Fruit fly (Drosophila melanogaster) whole organism, prepupa: Measurements from ENCODE around the gene comm3.

Experiments
- Blimp-1 ChIP-seq: fragments of 200-800 bp; sonication (Bioruptor generic); optimal IDR thresholded peaks from 3 replicates; lab custom pipeline; 2017; ENCODE audit warnings: missing biosample characterization, missing genetic modification characterization, mild to moderate bottlenecking, moderate library complexity, missing genetic modification reagents
- CG10631 ChIP-seq: fragments of 200-800 bp; sonication (Bioruptor generic); optimal IDR thresholded peaks from 2 replicates; lab custom pipeline; 2016; ENCODE audit warnings: missing biosample characterization, missing genetic modification characterization
- CG10669 ChIP-seq: fragments of 200-800 bp; sonication (Bioruptor generic); optimal IDR thresholded peaks from 3 replicates; lab custom pipeline; 2018; ENCODE audit warnings: missing biosample characterization, mild to moderate bottlenecking, missing genetic modification characterization, moderate library complexity
- CG11762 ChIP-seq: fragments of 200-800 bp; sonication (Bioruptor generic); optimal IDR thresholded peaks from 3 replicates; lab custom pipeline; 2016; ENCODE audit warnings: missing biosample characterization, missing genetic modification characterization; ENCODE audit not compliant: insufficient read depth
- CG15336 ChIP-seq: fragments of 200-800 bp; sonication (Bioruptor generic); IDR thresholded peaks from 2 replicates; pipeline ENCODE4 v1.3.6; 2022; ENCODE audit warnings: missing biosample characterization, missing genetic modification characterization
- CG1621 ChIP-seq: fragments of 200-800 bp; sonication (Bioruptor generic); optimal IDR thresholded peaks from 3 replicates; lab custom pipeline; 2018; ENCODE audit warnings: missing biosample characterization, mild to moderate bottlenecking, missing genetic modification characterization
- CG16779 ChIP-seq: fragments of 200-800 bp; sonication (Bioruptor generic); optimal IDR thresholded peaks from 3 replicates; lab custom pipeline; 2017; ENCODE audit warnings: missing biosample characterization, mild to moderate bottlenecking, missing genetic modification characterization
- CG3032 ChIP-seq: fragments of 200-800 bp; optimal IDR thresholded peaks from 2 replicates; lab custom pipeline; 2019; ENCODE audit warnings: missing biosample characterization, mild to moderate bottlenecking, missing genetic modification characterization, moderate library complexity
- CG31627 ChIP-seq: fragments of 200-800 bp; sonication (Bioruptor generic); optimal IDR thresholded peaks from 3 replicates; lab custom pipeline; 2016; ENCODE audit warnings: missing biosample characterization, missing genetic modification characterization
- CG32006 ChIP-seq: fragments of 200-800 bp; sonication (Bioruptor generic); optimal IDR thresholded peaks from 3 replicates; lab custom pipeline; 2017; ENCODE audit warnings: missing biosample characterization, mild to moderate bottlenecking, missing genetic modification characterization
- CG34406 ChIP-seq: fragments of 200-800 bp; sonication (Bioruptor generic); optimal IDR thresholded peaks from 3 replicates; lab custom pipeline; 2016; ENCODE audit warnings: missing biosample characterization, missing genetic modification characterization
- CG3919 ChIP-seq: fragments of 200-800 bp; sonication (Bioruptor generic); optimal IDR thresholded peaks from 3 replicates; lab custom pipeline; 2016; ENCODE audit warnings: missing biosample characterization, missing genetic modification characterization
- CG6163 ChIP-seq: fragments of 200-800 bp; sonication (Bioruptor generic); IDR thresholded peaks from 3 replicates; pipeline ENCODE4 v1.3.6; 2022; ENCODE audit warnings: missing biosample characterization, missing genetic modification characterization
- CG6276 ChIP-seq: fragments of 200-800 bp; sonication (Bioruptor generic); optimal IDR thresholded peaks from 2 replicates; lab custom pipeline; 2017; ENCODE audit warnings: missing biosample characterization, mild to moderate bottlenecking, missing genetic modification characterization
- CG6792 ChIP-seq: fragments of 200-800 bp; sonication (Bioruptor generic); optimal IDR thresholded peaks from 3 replicates; lab custom pipeline; 2016; ENCODE audit warnings: missing biosample characterization, missing genetic modification characterization
- CG7368 ChIP-seq: fragments of 200-800 bp; sonication (Bioruptor generic); optimal IDR thresholded peaks from 3 replicates; lab custom pipeline; 2016; ENCODE audit warnings: missing biosample characterization, missing genetic modification characterization
- CG8119 ChIP-seq: fragments of 200-800 bp; sonication (Bioruptor generic); IDR thresholded peaks from 3 replicates; pipeline ENCODE4 v1.3.6; 2022; ENCODE audit warnings: missing biosample characterization, missing genetic modification characterization
- CG8632 ChIP-seq: fragments of 200-800 bp; sonication (Bioruptor generic); optimal IDR thresholded peaks from 3 replicates; lab custom pipeline; 2016; ENCODE audit warnings: missing biosample characterization, missing genetic modification characterization
- CG9139 ChIP-seq: fragments of 200-800 bp; sonication (Bioruptor generic); optimal IDR thresholded peaks from 3 replicates; lab custom pipeline; 2017; ENCODE audit warnings: missing biosample characterization, mild to moderate bottlenecking, missing genetic modification characterization
- Eip75B ChIP-seq: fragments of 200-800 bp; sonication (Bioruptor generic); optimal IDR thresholded peaks from 3 replicates; lab custom pipeline; 2016; ENCODE audit warnings: missing biosample characterization, missing genetic modification characterization
- Eip78C ChIP-seq: fragments of 200-800 bp; sonication (Bioruptor generic); peaks from one replicate; lab custom pipeline; 2016; ENCODE audit warnings: missing biosample characterization, missing genetic modification characterization
- Eip93F ChIP-seq: fragments of 200-800 bp; sonication (Bioruptor generic); optimal IDR thresholded peaks from 2 replicates; lab custom pipeline; 2016; ENCODE audit warnings: missing biosample characterization, mild to moderate bottlenecking, missing genetic modification characterization
- Ets21C ChIP-seq: fragments of 200-800 bp; sonication (Bioruptor generic); optimal IDR thresholded peaks from 3 replicates; lab custom pipeline; 2016; ENCODE audit warnings: missing biosample characterization, missing genetic modification characterization
- Ets96B ChIP-seq: fragments of 200-800 bp; optimal IDR thresholded peaks from 2 replicates; lab custom pipeline; 2019; ENCODE audit warnings: missing biosample characterization, mild to moderate bottlenecking, missing genetic modification characterization, moderate library complexity
- Hr38 ChIP-seq: sonication (Bioruptor generic); optimal IDR thresholded peaks from 2 replicates; lab custom pipeline; 2016; ENCODE audit warnings: missing biosample characterization, missing genetic modification characterization
- Hr4 ChIP-seq: fragments of 200-800 bp; sonication (Bioruptor generic); optimal IDR thresholded peaks from 3 replicates; lab custom pipeline; 2016; ENCODE audit warnings: missing biosample characterization, missing genetic modification characterization
- Met ChIP-seq: fragments of 200-800 bp; sonication (Bioruptor generic); optimal IDR thresholded peaks from 3 replicates; lab custom pipeline; 2016; ENCODE audit warnings: missing biosample characterization, missing genetic modification characterization
- OdsH ChIP-seq: fragments of 200-800 bp; sonication (Bioruptor generic); optimal IDR thresholded peaks from 3 replicates; lab custom pipeline; 2016; ENCODE audit warnings: missing biosample characterization, missing genetic modification characterization
- Smox ChIP-seq: fragments of 200-800 bp; sonication (Bioruptor generic); optimal IDR thresholded peaks from 3 replicates; lab custom pipeline; 2016; ENCODE audit warnings: missing biosample characterization, missing genetic modification characterization
- Sox102F ChIP-seq: fragments of 200-800 bp; sonication (Bioruptor generic); optimal IDR thresholded peaks from 2 replicates; lab custom pipeline; 2016; ENCODE audit warnings: missing biosample characterization, mild to moderate bottlenecking, missing genetic modification characterization
- achi ChIP-seq: fragments of 200-800 bp; sonication (Bioruptor generic); optimal IDR thresholded peaks from 3 replicates; lab custom pipeline; 2016; ENCODE audit warnings: missing biosample characterization, missing genetic modification characterization
- acj6 ChIP-seq: fragments of 200-800 bp; sonication (Bioruptor generic); optimal IDR thresholded peaks from 3 replicates; lab custom pipeline; 2016; ENCODE audit warnings: missing biosample characterization, missing genetic modification characterization
- cyc ChIP-seq: fragments of 200-800 bp; sonication (Bioruptor generic); optimal IDR thresholded peaks from 3 replicates; lab custom pipeline; 2016; ENCODE audit warnings: missing biosample characterization, missing genetic modification characterization
- dsx ChIP-seq: fragments of 200-800 bp; optimal IDR thresholded peaks from 3 replicates; lab custom pipeline; 2019; ENCODE audit warnings: missing biosample characterization, mild to moderate bottlenecking, missing genetic modification characterization, moderate library complexity; ENCODE audit not compliant: poor library complexity, severe bottlenecking
- eg ChIP-seq: fragments of 200-800 bp; sonication (Bioruptor generic); IDR thresholded peaks from 3 replicates; pipeline ENCODE4 v1.3.6; 2022; ENCODE audit warnings: missing biosample characterization, missing genetic modification characterization
- esn ChIP-seq: fragments of 200-800 bp; sonication (Bioruptor generic); optimal IDR thresholded peaks from 2 replicates; lab custom pipeline; 2016; ENCODE audit warnings: missing biosample characterization, mild to moderate bottlenecking, missing genetic modification characterization, moderate library complexity
- fkh ChIP-seq: fragments of 200-800 bp; sonication (Bioruptor generic); optimal IDR thresholded peaks from 3 replicates; lab custom pipeline; 2017; ENCODE audit warnings: missing biosample characterization, mild to moderate bottlenecking, missing genetic modification characterization, moderate library complexity
- lz ChIP-seq: fragments of 200-800 bp; sonication (Bioruptor generic); optimal IDR thresholded peaks from 3 replicates; lab custom pipeline; 2016; ENCODE audit warnings: missing biosample characterization, missing genetic modification characterization
- net ChIP-seq: fragments of 200-800 bp; sonication (Bioruptor generic); optimal IDR thresholded peaks from 3 replicates; lab custom pipeline; 2016; ENCODE audit warnings: missing biosample characterization, missing genetic modification characterization
- salr ChIP-seq, 2 experiments: fragments of 200-800 bp; sonication (Bioruptor generic); optimal IDR thresholded peaks; 3 replicates each; lab custom pipeline; 2016 to 2018; ENCODE audit warnings: missing biosample characterization in 2 of 2, missing genetic modification characterization in 2 of 2, mild to moderate bottlenecking in 1 of 2
- spab ChIP-seq: fragments of 200-800 bp; sonication (Bioruptor generic); optimal IDR thresholded peaks from 2 replicates; lab custom pipeline; 2017; ENCODE audit warnings: missing biosample characterization, mild to moderate bottlenecking, missing genetic modification characterization, missing genetic modification reagents
- svp ChIP-seq: fragments of 200-800 bp; sonication (Bioruptor generic); peaks from one replicate; lab custom pipeline; 2016; ENCODE audit warnings: missing biosample characterization, missing genetic modification characterization
- topi ChIP-seq: fragments of 200-800 bp; sonication (Bioruptor generic); optimal IDR thresholded peaks from 3 replicates; lab custom pipeline; 2016; ENCODE audit warnings: missing biosample characterization, missing genetic modification characterization
- vri ChIP-seq: fragments of 200-800 bp; sonication (Bioruptor generic); optimal IDR thresholded peaks from 3 replicates; lab custom pipeline; 2016; ENCODE audit warnings: missing biosample characterization, mild to moderate bottlenecking, missing genetic modification characterization

Gene comm3

DNA sequence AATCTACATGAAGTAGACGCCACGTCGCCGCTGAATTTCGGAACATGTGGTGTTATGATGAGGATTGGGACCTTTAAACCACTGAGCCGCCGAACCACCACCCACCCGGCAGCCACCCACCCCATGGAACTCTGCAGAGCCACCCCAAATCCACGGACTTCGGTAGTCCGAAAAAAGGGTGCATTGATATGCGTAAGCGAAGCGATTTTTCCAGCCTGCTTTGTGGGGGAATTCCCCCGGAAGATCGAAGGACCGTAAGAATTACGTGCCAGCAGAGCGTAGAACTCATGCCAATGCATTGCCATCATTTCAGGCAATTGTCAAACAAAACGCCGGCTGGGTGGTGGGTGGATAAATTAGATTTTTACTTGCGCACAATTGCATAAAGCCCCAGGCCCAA is 30.7 kb upstream of the comm3 start:
- TF ChIP-seq fkh (no peak), achi (no peak), CG6276 (GFP tag; lab: Kevin White, UChicago) (no peak), Hr4 (GFP tag; lab: Kevin White, UChicago) (no peak), Hr38 (GFP tag; lab: Kevin White, UChicago) (no peak), svp (GFP tag; lab: Kevin White, UChicago) (no peak)

DNA sequence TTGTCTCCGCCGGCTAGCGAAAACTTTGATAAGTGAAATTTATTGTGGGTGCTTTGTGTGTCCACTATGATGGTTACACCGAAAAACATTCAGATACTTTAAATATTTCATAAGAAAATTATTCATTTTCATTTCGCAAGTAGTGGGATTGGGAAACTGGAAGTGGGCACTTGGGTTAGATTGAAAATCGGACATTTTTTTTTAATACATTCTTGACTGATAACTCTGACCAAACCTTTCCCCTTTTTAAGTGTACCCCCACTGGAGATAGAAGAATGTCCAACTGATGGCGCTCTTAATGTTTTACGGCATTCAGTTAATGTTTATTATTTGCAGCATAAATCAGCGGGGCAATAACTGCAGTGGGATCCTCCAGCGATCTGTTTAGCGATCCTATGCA is 30.1 kb upstream of the comm3 start:
- no peak for TF ChIP-seq vri
- TF ChIP-seq Ets96B (tag; lab: Kevin White, UChicago): peak; percentile 15
- TF ChIP-seq CG10631: peak; percentile 9
- TF ChIP-seq Eip78C: peak; percentile 49
- no peak for TF ChIP-seq CG3032 (tag; lab: Kevin White, UChicago)

DNA sequence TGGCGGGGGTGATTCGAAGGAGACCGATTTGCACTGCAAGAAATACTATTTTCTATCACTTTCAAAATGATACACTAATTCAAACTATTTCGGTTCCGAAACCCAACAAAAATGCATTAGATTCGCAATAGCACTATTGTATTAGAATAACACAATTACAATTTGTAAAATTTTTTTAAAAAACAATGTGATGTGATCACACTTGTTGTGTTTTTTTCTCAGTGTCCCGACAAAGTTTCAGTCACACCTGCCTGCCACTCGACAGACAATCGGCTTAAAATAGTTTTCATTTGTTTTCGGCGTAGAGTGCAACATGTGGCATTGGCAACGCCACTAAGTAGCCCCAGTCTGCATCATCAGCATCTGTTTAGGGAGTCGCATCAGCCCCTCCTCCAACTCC is 27.5 kb upstream of the comm3 start:
- TF ChIP-seq CG8632 (GFP tag; lab: Kevin White, UChicago): no peak
- 0 out of 3 replicates have a peak, but pooled peaks have one; percentile 30 for TF ChIP-seq CG8119 (GFP tag; lab: Robert Waterston, UW)
- peak; percentile 62 for TF ChIP-seq dsx (GFP tag; lab: Kevin White, UChicago)
- peak; percentile 49 for TF ChIP-seq CG32006 (GFP tag; lab: Kevin White, UChicago)
- no peak for TF ChIP-seq acj6
- no peak for TF ChIP-seq esn (GFP tag; lab: Kevin White, UChicago)
- 0 out of 3 replicates have a peak, but pooled peaks have one; percentile 44 for TF ChIP-seq CG6163 (GFP tag; lab: Robert Waterston, UW)
- TF ChIP-seq Hr4 (GFP tag; lab: Kevin White, UChicago): peak; percentile 35
- TF ChIP-seq Eip75B: no peak
- no peak for TF ChIP-seq CG7368
- TF ChIP-seq CG3919 (GFP tag; lab: Kevin White, UChicago): peak; percentile 20
- TF ChIP-seq CG16779: no peak
- TF ChIP-seq CG9139: no peak
- no peak for TF ChIP-seq Ets21C
- TF ChIP-seq CG31627 (GFP tag; lab: Kevin White, UChicago): no peak
- TF ChIP-seq Blimp-1: no peak
- peak; percentile 11 for TF ChIP-seq achi
- no peak for TF ChIP-seq topi (GFP tag; lab: Kevin White, UChicago)
- peak; percentile 21 for TF ChIP-seq CG10631
- peak; percentile 16 for TF ChIP-seq net
- TF ChIP-seq CG10669 (GFP tag; lab: Kevin White, UChicago): peak; percentile 4
- no peak for TF ChIP-seq OdsH (GFP tag; lab: Kevin White, UChicago)
- peak; percentile 62 for TF ChIP-seq Eip78C

DNA sequence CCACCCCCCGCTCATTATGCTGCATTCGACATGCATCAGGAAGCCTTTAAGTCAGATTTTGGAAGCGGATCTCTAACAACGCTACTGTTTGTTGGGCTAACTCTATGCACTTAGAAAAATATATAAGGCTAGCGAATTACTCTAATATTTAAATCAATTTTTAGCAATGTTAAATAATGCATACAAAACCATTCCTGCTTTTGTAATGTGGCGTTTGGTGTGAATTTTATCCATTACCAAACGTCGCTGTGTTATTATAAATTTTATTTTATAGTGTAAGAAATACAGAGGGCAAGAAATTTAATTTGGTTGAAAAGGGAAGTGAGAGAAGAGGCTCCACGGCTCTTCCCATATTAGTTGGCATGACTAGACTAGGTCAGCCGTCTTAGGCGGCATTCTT is 25.2 kb upstream of the comm3 start:
- TF ChIP-seq achi (no peak), dsx (GFP tag; lab: Kevin White, UChicago) (no peak), CG11762 (no peak), esn (GFP tag; lab: Kevin White, UChicago) (peak; percentile 4), Met (no peak), spab (GFP tag; lab: Kevin White, UChicago) (no peak), Ets96B (tag; lab: Kevin White, UChicago) (no peak), CG32006 (GFP tag; lab: Kevin White, UChicago) (no peak), acj6 (peak; percentile 6), Eip78C (peak; percentile 43), OdsH (GFP tag; lab: Kevin White, UChicago) (no peak), CG1621 (no peak), lz (GFP tag; lab: Kevin White, UChicago) (no peak), CG34406 (no peak)

DNA sequence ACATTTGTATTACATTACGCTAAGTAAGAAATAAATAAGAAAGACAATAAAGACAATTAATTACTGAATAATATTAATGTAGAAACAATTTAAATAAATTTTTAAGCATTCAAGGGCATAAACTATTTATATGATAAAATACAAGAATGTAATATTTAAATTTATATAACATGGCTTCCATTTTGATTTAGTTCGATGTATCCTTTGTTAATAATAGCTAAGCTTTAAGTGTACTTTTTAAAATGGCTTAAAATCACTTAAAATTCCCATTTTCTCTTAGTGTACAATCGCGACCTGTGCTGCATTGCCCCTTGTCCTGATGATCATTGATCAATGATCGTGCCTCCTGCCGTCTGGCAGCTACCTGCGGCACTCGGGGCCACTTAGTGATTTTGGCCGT is 22.9 kb upstream of the comm3 start:
- no peak for TF ChIP-seq spab (GFP tag; lab: Kevin White, UChicago)
- TF ChIP-seq CG6792 (GFP tag; lab: Kevin White, UChicago): peak; percentile 26
- no peak for TF ChIP-seq salr (GFP tag; optimal IDR thresholded peaks at IDR 0.05; lab: Kevin White, UChicago)
- no peak for TF ChIP-seq eg (GFP tag; lab: Robert Waterston, UW)
- peak; percentile 2 for TF ChIP-seq acj6
- peak; percentile 21 for TF ChIP-seq Met
- TF ChIP-seq CG9139: no peak
- TF ChIP-seq Blimp-1: peak; percentile 9
- TF ChIP-seq CG15336 (GFP tag; lab: Robert Waterston, UW): no peak
- TF ChIP-seq svp (GFP tag; lab: Kevin White, UChicago): peak; percentile 78
- TF ChIP-seq Smox: peak; percentile 24
- peak; percentile 21 for TF ChIP-seq CG10631
- peak; percentile 3 for TF ChIP-seq vri
- peak; percentile 9 for TF ChIP-seq cyc (GFP tag; lab: Kevin White, UChicago)
- TF ChIP-seq esn (GFP tag; lab: Kevin White, UChicago): peak; percentile 38
- peak; percentile 48 for TF ChIP-seq Eip78C
- TF ChIP-seq Eip93F (GFP tag; lab: Kevin White, UChicago): no peak
- no peak for TF ChIP-seq OdsH (GFP tag; lab: Kevin White, UChicago)
- TF ChIP-seq Sox102F (GFP tag; lab: Kevin White, UChicago): no peak
- TF ChIP-seq CG16779: no peak
- TF ChIP-seq achi: peak; percentile 12
